Fruit fly (Drosophila melanogaster) whole organism, prepupa: ENCODE data around the gene CG32267.

ENCODE experiments used
- CG10631 ChIP-seq: fragments of 200-800 bp; sonication (Bioruptor generic); optimal IDR thresholded peaks from 2 replicates; lab custom pipeline; 2016; ENCODE audit warnings: missing biosample characterization, missing genetic modification characterization
- CG10669 ChIP-seq: fragments of 200-800 bp; sonication (Bioruptor generic); optimal IDR thresholded peaks from 3 replicates; lab custom pipeline; 2018; ENCODE audit warnings: missing biosample characterization, mild to moderate bottlenecking, missing genetic modification characterization, moderate library complexity
- CG11294 ChIP-seq: fragments of 200-800 bp; sonication (Bioruptor generic); IDR thresholded peaks from 2 replicates; pipeline ENCODE4 v1.3.6; 2022; ENCODE audit warnings: missing biosample characterization, missing genetic modification characterization
- CG11902 ChIP-seq: fragments of 200-800 bp; sonication (Bioruptor generic); optimal IDR thresholded peaks from 3 replicates; lab custom pipeline; 2016; ENCODE audit warnings: missing biosample characterization, missing genetic modification characterization
- CG15336 ChIP-seq: fragments of 200-800 bp; sonication (Bioruptor generic); IDR thresholded peaks from 2 replicates; pipeline ENCODE4 v1.3.6; 2022; ENCODE audit warnings: missing biosample characterization, missing genetic modification characterization
- CG1621 ChIP-seq: fragments of 200-800 bp; sonication (Bioruptor generic); optimal IDR thresholded peaks from 3 replicates; lab custom pipeline; 2018; ENCODE audit warnings: missing biosample characterization, mild to moderate bottlenecking, missing genetic modification characterization
- CG16779 ChIP-seq: fragments of 200-800 bp; sonication (Bioruptor generic); optimal IDR thresholded peaks from 3 replicates; lab custom pipeline; 2017; ENCODE audit warnings: missing biosample characterization, mild to moderate bottlenecking, missing genetic modification characterization
- CG3032 ChIP-seq: fragments of 200-800 bp; optimal IDR thresholded peaks from 2 replicates; lab custom pipeline; 2019; ENCODE audit warnings: missing biosample characterization, mild to moderate bottlenecking, missing genetic modification characterization, moderate library complexity
- CG32006 ChIP-seq: fragments of 200-800 bp; sonication (Bioruptor generic); optimal IDR thresholded peaks from 3 replicates; lab custom pipeline; 2017; ENCODE audit warnings: missing biosample characterization, mild to moderate bottlenecking, missing genetic modification characterization
- CG34406 ChIP-seq: fragments of 200-800 bp; sonication (Bioruptor generic); optimal IDR thresholded peaks from 3 replicates; lab custom pipeline; 2016; ENCODE audit warnings: missing biosample characterization, missing genetic modification characterization
- CG3919 ChIP-seq: fragments of 200-800 bp; sonication (Bioruptor generic); optimal IDR thresholded peaks from 3 replicates; lab custom pipeline; 2016; ENCODE audit warnings: missing biosample characterization, missing genetic modification characterization
- CG6163 ChIP-seq: fragments of 200-800 bp; sonication (Bioruptor generic); IDR thresholded peaks from 3 replicates; pipeline ENCODE4 v1.3.6; 2022; ENCODE audit warnings: missing biosample characterization, missing genetic modification characterization
- CG6276 ChIP-seq: fragments of 200-800 bp; sonication (Bioruptor generic); optimal IDR thresholded peaks from 2 replicates; lab custom pipeline; 2017; ENCODE audit warnings: missing biosample characterization, mild to moderate bottlenecking, missing genetic modification characterization
- CG6792 ChIP-seq: fragments of 200-800 bp; sonication (Bioruptor generic); optimal IDR thresholded peaks from 3 replicates; lab custom pipeline; 2016; ENCODE audit warnings: missing biosample characterization, missing genetic modification characterization
- CG6808 ChIP-seq: fragments of 200-800 bp; sonication (Bioruptor generic); optimal IDR thresholded peaks from 3 replicates; lab custom pipeline; 2017; ENCODE audit warnings: missing biosample characterization, missing genetic modification characterization, mild to moderate bottlenecking, moderate library complexity, missing genetic modification reagents
- CG6854 ChIP-seq: fragments of 200-800 bp; sonication (Bioruptor generic); optimal IDR thresholded peaks from 2 replicates; lab custom pipeline; 2017; ENCODE audit warnings: missing biosample characterization, mild to moderate bottlenecking, missing genetic modification characterization
- CG8119 ChIP-seq: fragments of 200-800 bp; sonication (Bioruptor generic); IDR thresholded peaks from 3 replicates; pipeline ENCODE4 v1.3.6; 2022; ENCODE audit warnings: missing biosample characterization, missing genetic modification characterization
- CG8319 ChIP-seq: fragments of 200-800 bp; sonication (Bioruptor generic); optimal IDR thresholded peaks from 3 replicates; lab custom pipeline; 2016; ENCODE audit warnings: missing biosample characterization, missing genetic modification characterization
- CG8632 ChIP-seq: fragments of 200-800 bp; sonication (Bioruptor generic); optimal IDR thresholded peaks from 3 replicates; lab custom pipeline; 2016; ENCODE audit warnings: missing biosample characterization, missing genetic modification characterization
- Eip75B ChIP-seq: fragments of 200-800 bp; sonication (Bioruptor generic); optimal IDR thresholded peaks from 3 replicates; lab custom pipeline; 2016; ENCODE audit warnings: missing biosample characterization, missing genetic modification characterization
- Eip93F ChIP-seq: fragments of 200-800 bp; sonication (Bioruptor generic); optimal IDR thresholded peaks from 2 replicates; lab custom pipeline; 2016; ENCODE audit warnings: missing biosample characterization, mild to moderate bottlenecking, missing genetic modification characterization
- Ets21C ChIP-seq: fragments of 200-800 bp; sonication (Bioruptor generic); optimal IDR thresholded peaks from 3 replicates; lab custom pipeline; 2016; ENCODE audit warnings: missing biosample characterization, missing genetic modification characterization
- Ets96B ChIP-seq: fragments of 200-800 bp; optimal IDR thresholded peaks from 2 replicates; lab custom pipeline; 2019; ENCODE audit warnings: missing biosample characterization, mild to moderate bottlenecking, missing genetic modification characterization, moderate library complexity
- Gug ChIP-seq: fragments of 200-800 bp; sonication (Bioruptor generic); IDR thresholded peaks from 2 replicates; pipeline ENCODE4 v1.3.6; 2022; ENCODE audit warnings: missing biosample characterization, missing genetic modification characterization
- Hr38 ChIP-seq: sonication (Bioruptor generic); optimal IDR thresholded peaks from 2 replicates; lab custom pipeline; 2016; ENCODE audit warnings: missing biosample characterization, missing genetic modification characterization
- Hr39 ChIP-seq: fragments of 200-800 bp; sonication (Bioruptor generic); optimal IDR thresholded peaks from 2 replicates; lab custom pipeline; 2016; ENCODE audit warnings: missing biosample characterization, missing genetic modification characterization
- OdsH ChIP-seq: fragments of 200-800 bp; sonication (Bioruptor generic); optimal IDR thresholded peaks from 3 replicates; lab custom pipeline; 2016; ENCODE audit warnings: missing biosample characterization, missing genetic modification characterization
- Sox102F ChIP-seq: fragments of 200-800 bp; sonication (Bioruptor generic); optimal IDR thresholded peaks from 2 replicates; lab custom pipeline; 2016; ENCODE audit warnings: missing biosample characterization, mild to moderate bottlenecking, missing genetic modification characterization
- Sox14 ChIP-seq: fragments of 200-800 bp; sonication (Bioruptor generic); optimal IDR thresholded peaks from 3 replicates; lab custom pipeline; 2016; ENCODE audit warnings: missing biosample characterization, missing genetic modification characterization
- achi ChIP-seq: fragments of 200-800 bp; sonication (Bioruptor generic); optimal IDR thresholded peaks from 3 replicates; lab custom pipeline; 2016; ENCODE audit warnings: missing biosample characterization, missing genetic modification characterization
- acj6 ChIP-seq: fragments of 200-800 bp; sonication (Bioruptor generic); optimal IDR thresholded peaks from 3 replicates; lab custom pipeline; 2016; ENCODE audit warnings: missing biosample characterization, missing genetic modification characterization
- cyc ChIP-seq: fragments of 200-800 bp; sonication (Bioruptor generic); optimal IDR thresholded peaks from 3 replicates; lab custom pipeline; 2016; ENCODE audit warnings: missing biosample characterization, missing genetic modification characterization
- dsx ChIP-seq: fragments of 200-800 bp; optimal IDR thresholded peaks from 3 replicates; lab custom pipeline; 2019; ENCODE audit warnings: missing biosample characterization, mild to moderate bottlenecking, missing genetic modification characterization, moderate library complexity; ENCODE audit not compliant: poor library complexity, severe bottlenecking
- eg ChIP-seq: fragments of 200-800 bp; sonication (Bioruptor generic); IDR thresholded peaks from 3 replicates; pipeline ENCODE4 v1.3.6; 2022; ENCODE audit warnings: missing biosample characterization, missing genetic modification characterization
- esn ChIP-seq: fragments of 200-800 bp; sonication (Bioruptor generic); optimal IDR thresholded peaks from 2 replicates; lab custom pipeline; 2016; ENCODE audit warnings: missing biosample characterization, mild to moderate bottlenecking, missing genetic modification characterization, moderate library complexity
- fkh ChIP-seq: fragments of 200-800 bp; sonication (Bioruptor generic); optimal IDR thresholded peaks from 3 replicates; lab custom pipeline; 2017; ENCODE audit warnings: missing biosample characterization, mild to moderate bottlenecking, missing genetic modification characterization, moderate library complexity
- lz ChIP-seq: fragments of 200-800 bp; sonication (Bioruptor generic); optimal IDR thresholded peaks from 3 replicates; lab custom pipeline; 2016; ENCODE audit warnings: missing biosample characterization, missing genetic modification characterization
- net ChIP-seq: fragments of 200-800 bp; sonication (Bioruptor generic); optimal IDR thresholded peaks from 3 replicates; lab custom pipeline; 2016; ENCODE audit warnings: missing biosample characterization, missing genetic modification characterization
- pdm3 ChIP-seq: fragments of 200-800 bp; sonication (Bioruptor generic); optimal IDR thresholded peaks from 3 replicates; lab custom pipeline; 2016; ENCODE audit warnings: missing biosample characterization, missing genetic modification characterization
- ss ChIP-seq, 2 experiments: fragments of 200-800 bp; sonication (Bioruptor generic); optimal IDR thresholded peaks; 2 replicates in 1 of 2; 3 replicates in 1 of 2; lab custom pipeline; 2017 to 2018; ENCODE audit warnings: mild to moderate bottlenecking in 2 of 2, missing biosample characterization in 2 of 2, missing genetic modification characterization in 2 of 2, moderate library complexity in 1 of 2
- svp ChIP-seq: fragments of 200-800 bp; sonication (Bioruptor generic); peaks from one replicate; lab custom pipeline; 2016; ENCODE audit warnings: missing biosample characterization, missing genetic modification characterization
- topi ChIP-seq: fragments of 200-800 bp; sonication (Bioruptor generic); optimal IDR thresholded peaks from 3 replicates; lab custom pipeline; 2016; ENCODE audit warnings: missing biosample characterization, missing genetic modification characterization
- vri ChIP-seq: fragments of 200-800 bp; sonication (Bioruptor generic); optimal IDR thresholded peaks from 3 replicates; lab custom pipeline; 2016; ENCODE audit warnings: missing biosample characterization, mild to moderate bottlenecking, missing genetic modification characterization

The CG32267 gene

dm6 chr3L:3436838-3437663, 34.9 kb downstream of the CG32267 start (continued):
- no peak for TF ChIP-seq Eip75B (GFP tag; lab: Kevin White, UChicago)
- peak; percentile 59 for TF ChIP-seq CG32006
- TF ChIP-seq net (GFP tag; lab: Kevin White, UChicago) = peak; percentile 32
- TF ChIP-seq CG3919 (GFP tag; lab: Kevin White, UChicago) = peak; percentile 37
- TF ChIP-seq OdsH (GFP tag; lab: Kevin White, UChicago) = peak; percentile 35
- TF ChIP-seq vri (GFP tag; lab: Kevin White, UChicago) = no peak
- peak; percentile 67; the same call in 2 of the 3 replicates for TF ChIP-seq CG8119 (GFP tag; lab: Robert Waterston, UW)
- peak; percentile 13 for TF ChIP-seq fkh
- peak; percentile 33 for TF ChIP-seq CG10631
- peak; percentile 62 for TF ChIP-seq esn
- no peak for TF ChIP-seq Hr38 (GFP tag; lab: Kevin White, UChicago)
- TF ChIP-seq svp (GFP tag; lab: Kevin White, UChicago) = peak; percentile 62
- TF ChIP-seq Ets21C (GFP tag; lab: Kevin White, UChicago) = no peak
- TF ChIP-seq CG6792 (GFP tag; lab: Kevin White, UChicago) = peak; percentile 49
- TF ChIP-seq ss (GFP tag; optimal IDR thresholded peaks at IDR 0.05; lab: Kevin White, UChicago) = no peak
- peak; percentile 10 for TF ChIP-seq topi (GFP tag; lab: Kevin White, UChicago)
- peak; percentile 40 for TF ChIP-seq Sox102F
- no peak for TF ChIP-seq CG10669 (GFP tag; lab: Kevin White, UChicago)
- TF ChIP-seq CG8632 (GFP tag; lab: Kevin White, UChicago) = peak; percentile 52
- peak; percentile 17 for TF ChIP-seq cyc (GFP tag; lab: Kevin White, UChicago)
- TF ChIP-seq CG34406 (GFP tag; lab: Kevin White, UChicago) = peak; percentile 62
- TF ChIP-seq Ets96B (tag; lab: Kevin White, UChicago) = peak; percentile 24
- TF ChIP-seq Gug = peak; percentile 41; the same call in 1 of the 2 replicates
- no peak for TF ChIP-seq CG6854 (GFP tag; lab: Kevin White, UChicago)
- TF ChIP-seq CG8319 = no peak
- peak; percentile 10 for TF ChIP-seq pdm3 (GFP tag; lab: Kevin White, UChicago)
- peak; percentile 15 for TF ChIP-seq Sox14 (GFP tag; lab: Kevin White, UChicago)
- TF ChIP-seq CG11294 = no peak
- peak; percentile 24 for TF ChIP-seq CG6276 (GFP tag; lab: Kevin White, UChicago)
- TF ChIP-seq CG16779 = peak; percentile 11
- TF ChIP-seq Hr39 (GFP tag; lab: Kevin White, UChicago) = no peak
- TF ChIP-seq CG6808 (GFP tag; lab: Kevin White, UChicago) = no peak

- TF ChIP-seq svp (GFP tag; lab: Kevin White, UChicago) (no peak), vri (GFP tag; lab: Kevin White, UChicago) (peak; percentile 7), Eip93F (peak; percentile 46), OdsH (GFP tag; lab: Kevin White, UChicago) (no peak), CG3032 (tag; lab: Kevin White, UChicago) (no peak)
Observed at dm6 chr3L:3435531-3436309, 36.2 kb downstream of the CG32267 start.

DNA sequence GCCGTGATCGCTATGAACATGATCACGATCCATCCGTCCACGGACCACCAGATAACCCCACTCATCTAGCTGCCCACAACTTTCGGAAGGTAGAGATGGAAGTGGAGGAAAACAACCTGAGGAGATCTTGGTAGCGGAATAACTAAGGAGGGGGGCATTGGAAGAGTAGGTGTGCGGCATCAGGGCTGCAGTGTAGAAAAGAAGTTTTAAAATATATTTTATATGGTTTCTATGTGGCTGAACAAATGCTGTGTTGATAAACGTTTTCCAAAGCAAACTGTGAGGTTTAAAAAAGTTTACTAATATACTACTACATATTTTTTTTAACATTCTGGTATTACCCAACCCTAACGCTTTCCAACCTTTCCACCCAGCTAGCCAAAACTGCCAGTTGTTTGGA, 37.0 kb downstream of the CG32267 start:
- TF ChIP-seq OdsH (GFP tag; lab: Kevin White, UChicago) (no peak), acj6 (GFP tag; lab: Kevin White, UChicago) (no peak), CG8119 (GFP tag; lab: Robert Waterston, UW) (peak; percentile 66; the same call in 2 of the 3 replicates), lz (no peak), eg (GFP tag; lab: Robert Waterston, UW) (peak; percentile 61; the same call in 2 of the 3 replicates), Ets21C (GFP tag; lab: Kevin White, UChicago) (no peak), CG6163 (GFP tag; lab: Robert Waterston, UW) (peak; percentile 45; the same call in 2 of the 3 replicates), CG15336 (GFP tag; lab: Robert Waterston, UW) (peak; percentile 75), dsx (GFP tag; lab: Kevin White, UChicago) (no peak), CG1621 (tag; lab: Kevin White, UChicago) (no peak), CG11902 (GFP tag; lab: Kevin White, UChicago) (no peak), achi (GFP tag; lab: Kevin White, UChicago) (no peak), CG32006 (peak; percentile 56)
